Fruit fly (Drosophila melanogaster): Measurements from ENCODE around the gene trv.

dm6 chr3R:27986794-27987193, 39.6 kb upstream of the trv start:
- TF ChIP-seq CG8159 (tag; optimal IDR thresholded peaks at IDR 0.05) = no peak
- no peak for TF ChIP-seq Snoo (tag; optimal IDR thresholded peaks at IDR 0.05)
- TF ChIP-seq CG13204 (GFP tag; optimal IDR thresholded peaks at IDR 0.05) = no peak
- no peak for TF ChIP-seq CG15710 (tag; optimal IDR thresholded peaks at IDR 0.05)
- TF ChIP-seq Ets98B (GFP tag; IDR thresholded peaks at IDR 0.05) = no peak
- no peak for TF ChIP-seq Pif1B (GFP tag; optimal IDR thresholded peaks at IDR 0.05)
- no peak for TF ChIP-seq CG14655 (GFP tag; optimal IDR thresholded peaks at IDR 0.05)
- TF ChIP-seq CG10348 (GFP tag; IDR thresholded peaks at IDR 0.05) = no peak
